Fruit fly (Drosophila melanogaster): ENCODE results near the gene CAH9.

- TF ChIP-seq CG8119 (GFP tag; IDR thresholded peaks at IDR 0.05) (no peak), Eip75B (GFP tag; optimal IDR thresholded peaks at IDR 0.05) (no peak), Sox102F (GFP tag; optimal IDR thresholded peaks at IDR 0.05) (no peak), fkh (GFP tag; optimal IDR thresholded peaks at IDR 0.05) (no peak), Eip78C (GFP tag) (no peak), fd85E (GFP tag; optimal IDR thresholded peaks at IDR 0.05) (no peak), topi (GFP tag; optimal IDR thresholded peaks at IDR 0.05) (no peak), CG6792 (GFP tag; optimal IDR thresholded peaks at IDR 0.05) (no peak)
Measured at dm6 chr3R:27124588-27124987, 18.6 kb upstream of the CAH9 start, which contains the start of gene CG6059.
